Worm (Caenorhabditis elegans) whole organism, L1 larva: ENCODE measurements around the gene T09E8.4.

Experiments used
- ama-1 ChIP-seq: fragments of 150-350 bp; optimal IDR thresholded peaks from 2 replicates; lab custom pipeline; 2014
- ceh-82 ChIP-seq, 3 experiments: fragments of 150-350 bp in 1 of 3; sonication (generic microtip) in 2 of 3; optimal IDR thresholded peaks; 2 replicates each; lab custom pipeline; 2014 to 2017; ENCODE audit warnings: missing biosample characterization in 3 of 3, missing genetic modification characterization in 3 of 3
- dsc-1 ChIP-seq: sonication (generic microtip); optimal IDR thresholded peaks from 2 replicates; lab custom pipeline; 2016; ENCODE audit warnings: mild to moderate bottlenecking, missing genetic modification characterization, missing compliant biosample characterization
- nhr-71 ChIP-seq: sonication (generic microtip); optimal IDR thresholded peaks from 2 replicates; lab custom pipeline; 2016; ENCODE audit warnings: mild to moderate bottlenecking, missing genetic modification characterization, moderate library complexity, missing compliant biosample characterization
- nhr-76 ChIP-seq: sonication (generic microtip); optimal IDR thresholded peaks from 2 replicates; lab custom pipeline; 2017; ENCODE audit warnings: missing biosample characterization, missing genetic modification characterization
- rnt-1 ChIP-seq: sonication (generic microtip); optimal IDR thresholded peaks from 2 replicates; lab custom pipeline; 2016; ENCODE audit warnings: mild to moderate bottlenecking, missing genetic modification characterization, moderate library complexity, missing compliant biosample characterization
- zag-1 ChIP-seq: fragments of 150-350 bp; optimal IDR thresholded peaks from 2 replicates; lab custom pipeline; 2014; ENCODE audit warnings: missing biosample characterization, missing genetic modification characterization

DNA sequence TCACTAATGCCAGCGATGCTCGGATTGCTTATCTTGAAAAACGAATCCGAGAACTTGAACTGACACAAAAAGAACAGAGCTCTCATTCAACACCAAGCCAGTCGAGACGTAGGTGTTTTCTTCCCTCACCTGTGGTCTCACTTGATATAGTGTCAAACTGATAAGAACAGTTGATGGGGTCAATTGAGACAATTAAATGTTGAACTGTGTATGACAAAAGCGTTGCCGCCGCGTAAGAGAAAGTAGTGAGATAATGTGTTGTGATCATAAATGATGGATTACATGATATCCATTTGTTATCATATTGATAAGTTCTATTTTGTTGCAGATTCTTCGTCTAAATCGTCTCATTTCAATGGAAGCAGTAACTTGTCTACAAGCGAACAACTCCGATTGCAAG, 10.3 kb downstream of the T09E8.4 start:
- TF ChIP-seq dsc-1 (tag; lab: Kevin White, UChicago) (no peak), ceh-82 (tag; optimal IDR thresholded peaks at IDR 0.05; lab: Kevin White, UChicago) (no peak), zag-1 (tag; lab: Kevin White, UChicago) (no peak), nhr-71 (tag; lab: Kevin White, UChicago) (no peak), ama-1 (lab: Kevin White, UChicago) (no peak), rnt-1 (tag; lab: Kevin White, UChicago) (no peak), nhr-76 (tag; lab: Kevin White, UChicago) (no peak)
